Worm (Caenorhabditis elegans) whole organism, L4 larva: Measurements from ENCODE around the gene unc-105.

Source experiments
- F37D6.2 ChIP-seq: sonication (generic microtip); optimal IDR thresholded peaks from 2 replicates; lab custom pipeline; 2016; ENCODE audit warnings: mild to moderate bottlenecking, missing genetic modification characterization, missing compliant biosample characterization
- F44E2.7 ChIP-seq: fragments of 200-800 bp; sonication (Bioruptor generic); IDR thresholded peaks from 2 replicates; pipeline ENCODE4 v2.1.2; 2022; ENCODE audit warnings: missing genetic modification characterization, missing compliant biosample characterization
- Y105C5A.15 ChIP-seq: fragments of 200-800 bp; sonication (Bioruptor generic); IDR thresholded peaks from 2 replicates; pipeline ENCODE4 v1.3.6; 2022; ENCODE audit warnings: missing genetic modification characterization, missing compliant biosample characterization
- ZK337.2 ChIP-seq: fragments of 200-800 bp; sonication (Bioruptor generic); IDR thresholded peaks from 2 replicates; pipeline ENCODE4 v1.3.6; 2022; ENCODE audit warnings: missing genetic modification reagents, missing genetic modification characterization, missing compliant biosample characterization
- ZK546.5 ChIP-seq, 2 experiments: sonication (generic microtip); optimal IDR thresholded peaks; 2 replicates each; lab custom pipeline; 2017; ENCODE audit warnings: missing biosample characterization in 2 of 2, missing genetic modification characterization in 2 of 2
- ama-1 ChIP-seq: fragments of 150-350 bp; optimal IDR thresholded peaks from 2 replicates; lab custom pipeline; 2014; ENCODE audit warnings: inconsistent platforms, mixed read lengths
- ceh-20 ChIP-seq: fragments of 200-800 bp; sonication (Bioruptor generic); IDR thresholded peaks from 2 replicates; pipeline ENCODE4 v1.3.6; 2022; ENCODE audit warnings: missing genetic modification reagents, missing genetic modification characterization, missing compliant biosample characterization
- ceh-28 ChIP-seq: fragments of 150-350 bp; optimal IDR thresholded peaks from 2 replicates; lab custom pipeline; 2014; ENCODE audit warnings: missing biosample characterization, missing genetic modification reagents, missing genetic modification characterization
- ces-1 ChIP-seq: fragments of 150-350 bp; sonication (generic microtip); optimal IDR thresholded peaks from 4 replicates; lab custom pipeline; 2014; ENCODE audit warnings: missing biosample characterization, missing genetic modification reagents, missing genetic modification characterization
- cey-2 ChIP-seq: sonication (generic microtip); optimal IDR thresholded peaks from 3 replicates; lab custom pipeline; 2017; ENCODE audit warnings: missing genetic modification characterization, mild to moderate bottlenecking, missing compliant biosample characterization, antibody characterized with exemption, borderline replicate concordance; ENCODE audit not compliant: insufficient read depth
- ctbp-1 ChIP-seq: fragments of 200-800 bp; sonication (Bioruptor generic); IDR thresholded peaks from 2 replicates; pipeline ENCODE4 v1.3.6; 2022; ENCODE audit warnings: missing genetic modification reagents, missing genetic modification characterization, missing compliant biosample characterization
- daf-16 ChIP-seq, 3 experiments: sonication (generic microtip); optimal IDR thresholded peaks; 2 replicates each; lab custom pipeline; 2016 to 2017; ENCODE audit warnings: missing genetic modification characterization in 3 of 3, missing genetic modification reagents in 3 of 3, mild to moderate bottlenecking in 2 of 3, missing compliant biosample characterization in 2 of 3, missing biosample characterization in 1 of 3, moderate library complexity in 1 of 3
- dmd-6 ChIP-seq: fragments of 200-800 bp; sonication (Bioruptor generic); IDR thresholded peaks from 2 replicates; pipeline ENCODE4 v1.3.6; 2022; ENCODE audit warnings: missing genetic modification reagents, missing genetic modification characterization, missing compliant biosample characterization
- dve-1 ChIP-seq: sonication (generic microtip); optimal IDR thresholded peaks from 2 replicates; lab custom pipeline; 2017; ENCODE audit warnings: antibody characterized with exemption, mild to moderate bottlenecking, missing genetic modification characterization, missing compliant biosample characterization; ENCODE audit not compliant: insufficient read depth
- egl-43 ChIP-seq: fragments of 200-800 bp; sonication (Bioruptor generic); IDR thresholded peaks from 2 replicates; pipeline ENCODE4 v1.3.6; 2022; ENCODE audit warnings: missing genetic modification reagents, missing genetic modification characterization, missing compliant biosample characterization
- fos-1 ChIP-seq: fragments of 150-350 bp; optimal IDR thresholded peaks from 2 replicates; lab custom pipeline; 2014; ENCODE audit warnings: missing biosample characterization, missing genetic modification characterization
- hif-1 ChIP-seq, 2 experiments: sonication (generic microtip); optimal IDR thresholded peaks; 2 replicates each; lab custom pipeline; 2016 to 2017; ENCODE audit warnings: missing compliant biosample characterization in 2 of 2, missing genetic modification characterization in 2 of 2, missing genetic modification reagents in 2 of 2, missing genotype in 2 of 2, mild to moderate bottlenecking in 1 of 2
- hmg-1.1 ChIP-seq: fragments of 200-800 bp; sonication (Bioruptor generic); IDR thresholded peaks from 2 replicates; pipeline ENCODE4 v1.3.6; 2022; ENCODE audit warnings: missing genetic modification reagents, missing genetic modification characterization, missing compliant biosample characterization
- lim-7 ChIP-seq: fragments of 200-800 bp; sonication (Bioruptor generic); IDR thresholded peaks from 2 replicates; pipeline ENCODE4 v1.3.6; 2022; ENCODE audit warnings: missing genetic modification characterization, missing compliant biosample characterization
- lir-3 ChIP-seq: sonication (generic microtip); optimal IDR thresholded peaks from 2 replicates; lab custom pipeline; 2016; ENCODE audit warnings: mild to moderate bottlenecking, missing genetic modification characterization, missing compliant biosample characterization
- lsy-2 ChIP-seq, 2 experiments: fragments of 150-350 bp in 1 of 2; sonication (generic microtip) in 1 of 2; optimal IDR thresholded peaks; 2 replicates each; lab custom pipeline; 2014 to 2017; ENCODE audit warnings: missing biosample characterization in 2 of 2, missing genetic modification characterization in 2 of 2
- mdl-1 ChIP-seq, 2 experiments: fragments of 150-350 bp in 1 of 2; sonication (generic microtip) in 1 of 2; optimal IDR thresholded peaks; 2 replicates each; lab custom pipeline; 2014 to 2017; ENCODE audit warnings: missing biosample characterization in 2 of 2, missing genetic modification characterization in 2 of 2
- mep-1 ChIP-seq: fragments of 150-350 bp; sonication (generic microtip); optimal IDR thresholded peaks from 3 replicates; lab custom pipeline; 2014; ENCODE audit warnings: missing biosample characterization, missing genetic modification characterization
- mes-2 ChIP-seq: sonication (generic microtip); optimal IDR thresholded peaks from 2 replicates; lab custom pipeline; 2016; ENCODE audit warnings: missing genotype, mild to moderate bottlenecking, missing genetic modification characterization, missing compliant biosample characterization; ENCODE audit not compliant: poor library complexity, severe bottlenecking
- mxl-2 ChIP-seq: fragments of 200-800 bp; sonication (Bioruptor generic); conservative IDR thresholded peaks from 2 replicates; pipeline ENCODE4 v1.3.6; 2022; ENCODE audit warnings: missing genetic modification reagents, missing genetic modification characterization, missing compliant biosample characterization
- mxl-3 ChIP-seq: fragments of 200-800 bp; sonication (Bioruptor generic); optimal IDR thresholded peaks from 2 replicates; lab custom pipeline; 2018; ENCODE audit warnings: mild to moderate bottlenecking, missing genetic modification characterization, missing compliant biosample characterization
- nhr-102 ChIP-seq: sonication (generic microtip); optimal IDR thresholded peaks from 2 replicates; lab custom pipeline; 2016; ENCODE audit warnings: mild to moderate bottlenecking, missing genetic modification characterization, moderate library complexity, missing compliant biosample characterization
- nhr-25 ChIP-seq: sonication (generic microtip); optimal IDR thresholded peaks from 2 replicates; lab custom pipeline; 2017; ENCODE audit warnings: missing genetic modification characterization, mild to moderate bottlenecking, missing compliant biosample characterization, antibody characterized with exemption, moderate library complexity, borderline replicate concordance; ENCODE audit not compliant: insufficient read depth
- nhr-28 ChIP-seq: fragments of 150-350 bp; optimal IDR thresholded peaks from 2 replicates; lab custom pipeline; 2014; ENCODE audit warnings: missing biosample characterization, missing genetic modification characterization
- nhr-41 ChIP-seq: fragments of 200-800 bp; sonication (Bioruptor generic); IDR thresholded peaks from 2 replicates; pipeline ENCODE4 v1.3.6; 2022; ENCODE audit warnings: missing genetic modification reagents, missing genetic modification characterization, missing compliant biosample characterization
- nhr-42 ChIP-seq: fragments of 200-800 bp; sonication (Bioruptor generic); IDR thresholded peaks from 2 replicates; pipeline ENCODE4 v1.3.6; 2022; ENCODE audit warnings: missing genetic modification characterization, missing compliant biosample characterization
- pha-4 ChIP-seq, 2 experiments: fragments of 150-350 bp in 1 of 2; fragments of 200-800 bp in 1 of 2; sonication (Bioruptor generic) in 1 of 2; IDR thresholded peaks in 1 of 2; optimal IDR thresholded peaks in 1 of 2; 2 replicates each; pipeline versions ENCODE4 v1.3.6 to Lab custom; 2014 to 2022; ENCODE audit warnings: missing genetic modification characterization in 2 of 2, missing genetic modification reagents in 2 of 2, missing biosample characterization in 1 of 2, missing compliant biosample characterization in 1 of 2
- rbr-2 ChIP-seq: sonication (generic microtip); optimal IDR thresholded peaks from 2 replicates; lab custom pipeline; 2016; ENCODE audit warnings: missing genotype, missing genetic modification characterization, missing compliant biosample characterization
- saeg-2 ChIP-seq: fragments of 200-800 bp; sonication (Bioruptor generic); IDR thresholded peaks from 2 replicates; pipeline ENCODE4 v1.3.6; 2022; ENCODE audit warnings: missing genetic modification reagents, missing genetic modification characterization, missing compliant biosample characterization
- spr-1 ChIP-seq: sonication (generic microtip); optimal IDR thresholded peaks from 2 replicates; lab custom pipeline; 2016; ENCODE audit warnings: mild to moderate bottlenecking, missing genetic modification characterization, missing compliant biosample characterization
- tag-97 ChIP-seq: fragments of 200-800 bp; sonication (Bioruptor generic); IDR thresholded peaks from 2 replicates; pipeline ENCODE4 v1.3.6; 2022; ENCODE audit warnings: missing genetic modification characterization, missing compliant biosample characterization
- tra-1 ChIP-seq: fragments of 200-800 bp; sonication (Bioruptor generic); IDR thresholded peaks from 2 replicates; pipeline ENCODE4 v1.3.6; 2022; ENCODE audit warnings: missing genetic modification reagents, missing genetic modification characterization, missing compliant biosample characterization
- unc-130 ChIP-seq: sonication (generic microtip); optimal IDR thresholded peaks from 2 replicates; lab custom pipeline; 2016; ENCODE audit warnings: missing genetic modification reagents, missing genetic modification characterization, missing compliant biosample characterization
- unc-62 ChIP-seq, 3 experiments: fragments of 150-350 bp in 1 of 3; sonication (generic microtip); optimal IDR thresholded peaks in 2 of 3; peaks in 1 of 3; 1 replicate in 1 of 3; 2 replicates in 2 of 3; lab custom pipeline; 2014 to 2017; ENCODE audit warnings: missing biosample characterization in 3 of 3, missing genetic modification characterization in 3 of 3, missing genetic modification reagents in 3 of 3, missing genotype in 1 of 3
- zfp-3 ChIP-seq: fragments of 200-800 bp; sonication (Bioruptor generic); conservative IDR thresholded peaks from 2 replicates; pipeline ENCODE4 v1.3.6; 2022; ENCODE audit warnings: missing genetic modification reagents, missing genetic modification characterization, missing compliant biosample characterization
- ztf-7 ChIP-seq: fragments of 150-350 bp; optimal IDR thresholded peaks from 2 replicates; lab custom pipeline; 2014; ENCODE audit warnings: missing biosample characterization, missing genetic modification characterization

The unc-105 gene

DNA sequence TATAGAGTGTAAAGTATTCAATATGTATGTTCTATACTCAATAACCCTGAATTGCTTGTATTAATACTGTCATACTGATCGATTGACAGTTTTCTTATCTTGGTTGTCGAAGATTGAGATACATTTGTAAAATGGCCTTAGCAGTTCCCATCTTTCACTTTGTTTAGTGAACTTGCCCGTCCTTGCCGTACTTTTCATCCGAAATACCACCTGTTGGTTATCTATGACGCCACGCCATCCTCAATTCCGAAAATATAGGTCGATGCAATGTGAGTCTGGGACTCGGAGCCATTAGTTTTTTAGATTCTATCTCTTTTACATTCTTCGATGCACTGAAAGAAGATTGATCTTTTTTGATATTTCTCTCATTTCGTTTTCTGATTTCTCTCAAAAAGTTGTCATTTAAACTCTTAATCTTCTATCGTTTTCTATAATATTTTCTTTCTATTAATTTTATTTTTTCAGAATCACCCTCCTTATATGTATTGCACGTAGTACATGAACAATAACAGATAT lies 13.3 kb downstream of the unc-105 start, which contains the start of gene ulp-4 (continued):
- peak in 1 of 2 experiments; percentile 73 for TF ChIP-seq unc-62 (GFP tag; optimal IDR thresholded peaks at IDR 0.05 in 1 of 2; lab: Kevin White, UChicago)
- TF ChIP-seq unc-62 (tag; optimal IDR thresholded peaks at IDR 0.05; lab: Kevin White, UChicago), result no peak
- TF ChIP-seq nhr-25 (tag; lab: Kevin White, UChicago), result peak; percentile 30
- TF ChIP-seq spr-1 (tag; lab: Kevin White, UChicago), result no peak
- no peak for TF ChIP-seq lim-7
- peak in 1 of 2 experiments; percentile 19 for TF ChIP-seq lsy-2 (tag; optimal IDR thresholded peaks at IDR 0.05; lab: Kevin White, UChicago)
- peak in 1 of 2 experiments; percentile 10 for TF ChIP-seq daf-16 (GFP tag; optimal IDR thresholded peaks at IDR 0.05; lab: Kevin White, UChicago)
- no peak for TF ChIP-seq daf-16 (tag; optimal IDR thresholded peaks at IDR 0.05; lab: Kevin White, UChicago)
- no peak for TF ChIP-seq nhr-41 (GFP tag; lab: Robert Waterston, UW)
- TF ChIP-seq ZK337.2 (GFP tag; lab: Robert Waterston, UW), result no peak
- no peak for TF ChIP-seq lir-3 (tag; lab: Kevin White, UChicago)
- TF ChIP-seq nhr-28 (tag; lab: Kevin White, UChicago), result no peak
- no peak for TF ChIP-seq ZK546.5 (tag; optimal IDR thresholded peaks at IDR 0.05; lab: Kevin White, UChicago)

DNA sequence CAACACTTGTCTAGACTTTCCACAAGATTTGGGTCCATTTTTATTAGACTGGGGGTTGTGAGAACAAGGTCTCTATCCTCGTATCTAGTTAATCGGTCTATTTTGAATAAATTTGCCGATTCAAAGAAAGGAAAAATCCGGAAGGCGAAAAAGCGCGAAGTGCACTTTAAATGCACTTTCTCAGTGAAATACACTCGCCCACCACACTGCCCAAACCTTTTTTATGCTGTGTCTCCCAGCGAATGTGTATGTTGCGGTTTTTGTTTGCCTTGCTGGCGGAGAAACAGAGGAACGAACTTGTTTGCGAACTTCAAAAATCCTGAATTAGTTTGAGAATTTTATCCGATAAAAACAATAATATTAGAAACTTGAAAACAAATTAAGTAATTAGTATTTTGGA lies 14.5 kb downstream of the unc-105 start:
- TF ChIP-seq cey-2 (no peak), F44E2.7 (GFP tag; lab: Robert Waterston, UW) (no peak), ama-1 (lab: Kevin White, UChicago) (peak; percentile 9), dve-1 (no peak), mes-2 (tag; lab: Kevin White, UChicago) (peak; percentile 44), mep-1 (tag; lab: Kevin White, UChicago) (peak; percentile 20), ceh-20 (GFP tag; lab: Robert Waterston, UW) (no peak), saeg-2 (GFP tag; lab: Robert Waterston, UW) (peak; percentile 12; the same call in 1 of the 2 replicates)

DNA sequence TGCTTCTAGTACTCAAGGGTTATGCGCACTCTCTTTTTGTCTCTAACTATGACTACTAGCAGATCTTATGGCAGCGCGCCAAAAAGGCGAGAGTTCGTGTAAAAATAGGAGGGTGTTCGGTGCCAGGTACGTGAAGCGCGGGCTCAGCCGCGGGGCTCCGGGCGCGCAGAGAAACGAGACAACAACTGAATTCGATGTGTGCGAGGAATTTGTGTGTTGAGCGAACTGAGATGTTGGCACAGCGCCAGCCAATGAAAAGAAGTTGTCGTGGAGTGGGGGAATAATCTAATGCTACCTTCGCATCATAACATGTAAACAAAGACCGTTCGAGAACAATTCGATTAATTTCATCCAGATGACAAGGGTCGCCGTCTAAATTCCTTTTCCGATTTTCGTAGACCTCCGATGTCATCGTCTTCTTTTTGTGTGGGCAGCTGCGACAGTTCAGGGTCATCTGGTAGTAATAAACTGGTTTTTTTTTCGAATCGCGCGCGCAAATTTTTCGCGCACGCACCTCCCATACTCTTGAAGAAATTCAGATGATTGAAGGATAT lies 15.2 kb downstream of the unc-105 start:
- TF ChIP-seq pha-4 (GFP tag; IDR thresholded peaks at IDR 0.05; lab: Robert Waterston, UW) (no peak), pha-4 (tag; optimal IDR thresholded peaks at IDR 0.05; lab: Kevin White, UChicago) (no peak), zfp-3 (GFP tag; lab: Robert Waterston, UW) (no peak), saeg-2 (GFP tag; lab: Robert Waterston, UW) (no peak), nhr-102 (tag; lab: Kevin White, UChicago) (peak; percentile 9), mdl-1 (tag; optimal IDR thresholded peaks at IDR 0.05; lab: Kevin White, UChicago) (no peak), ceh-20 (GFP tag; lab: Robert Waterston, UW) (peak; percentile 39; the same call in 1 of the 2 replicates), nhr-42 (GFP tag; lab: Robert Waterston, UW) (peak; percentile 57), tag-97 (GFP tag; lab: Robert Waterston, UW) (no peak), mxl-2 (GFP tag; lab: Robert Waterston, UW) (0 out of 2 replicates have a peak, but pooled peaks have one; percentile 15), F44E2.7 (GFP tag; lab: Robert Waterston, UW) (no peak), nhr-25 (tag; lab: Kevin White, UChicago) (peak; percentile 42), fos-1 (tag; lab: Kevin White, UChicago) (no peak), mes-2 (tag; lab: Kevin White, UChicago) (peak; percentile 43), ces-1 (GFP tag; lab: Kevin White, UChicago) (no peak), ztf-7 (tag; lab: Kevin White, UChicago) (no peak), dmd-6 (GFP tag; lab: Robert Waterston, UW) (no peak), rbr-2 (tag; lab: Kevin White, UChicago) (peak; percentile 81), mxl-3 (GFP tag; lab: Kevin White, UChicago) (peak; percentile 35), unc-130 (GFP tag; lab: Kevin White, UChicago) (no peak), ctbp-1 (GFP tag; lab: Robert Waterston, UW) (peak; percentile 82; the same call in 1 of the 2 replicates), hif-1 (tag; optimal IDR thresholded peaks at IDR 0.05; lab: Kevin White, UChicago) (peak in 1 of 2 experiments; percentile 43), dve-1 (peak; percentile 24), tra-1 (GFP tag; lab: Robert Waterston, UW) (0 out of 2 replicates have a peak, but pooled peaks have one; percentile 15), hmg-1.1 (GFP tag; lab: Robert Waterston, UW) (peak; percentile 67), Y105C5A.15 (no peak), F37D6.2 (peak; percentile 59), ceh-28 (tag; lab: Kevin White, UChicago) (no peak), egl-43 (GFP tag; lab: Robert Waterston, UW) (peak; percentile 80), unc-62 (GFP tag; optimal IDR thresholded peaks at IDR 0.05 in 1 of 2; lab: Kevin White, UChicago) (peak in 1 of 2 experiments; percentile 51), unc-62 (tag; optimal IDR thresholded peaks at IDR 0.05; lab: Kevin White, UChicago) (no peak)
